Worm (Caenorhabditis elegans) whole organism, young adult: ENCODE data around the gene rsf-1.
A peak's percentile ranks its signal among the peaks of the same experiment; 100 is the strongest.

Experiments used
- B0035.1 ChIP-seq: sonication (generic microtip); optimal IDR thresholded peaks from 2 replicates; lab custom pipeline; 2016; ENCODE audit warnings: missing genetic modification characterization, mild to moderate bottlenecking, missing compliant biosample characterization, missing genotype, missing genetic modification reagents
- B0336.3 ChIP-seq: fragments of 200-800 bp; sonication (Bioruptor generic); IDR thresholded peaks from 2 replicates; pipeline ENCODE4 v1.3.6; 2022; ENCODE audit warnings: missing genetic modification characterization, missing compliant biosample characterization
- F22D6.2 ChIP-seq: sonication (generic microtip); optimal IDR thresholded peaks from 2 replicates; lab custom pipeline; 2016; ENCODE audit warnings: mild to moderate bottlenecking, missing genetic modification characterization, missing compliant biosample characterization
- F49E8.2 ChIP-seq: sonication (generic microtip); optimal IDR thresholded peaks from 3 replicates; lab custom pipeline; 2017; ENCODE audit warnings: missing genetic modification characterization, mild to moderate bottlenecking, missing compliant biosample characterization, antibody characterized with exemption, moderate library complexity; ENCODE audit not compliant: insufficient read depth
- K12H6.12 ChIP-seq: fragments of 200-800 bp; sonication (Bioruptor generic); optimal IDR thresholded peaks from 2 replicates; lab custom pipeline; 2018; ENCODE audit warnings: mild to moderate bottlenecking, missing genetic modification characterization, missing compliant biosample characterization
- T26A5.8 ChIP-seq: sonication (generic microtip); optimal IDR thresholded peaks from 2 replicates; lab custom pipeline; 2016; ENCODE audit warnings: missing genetic modification characterization, missing compliant biosample characterization
- Y53F4B.3 ChIP-seq: fragments of 200-800 bp; sonication (Bioruptor generic); IDR thresholded peaks from 2 replicates; pipeline ENCODE4 v1.3.6; 2022; ENCODE audit warnings: missing genetic modification reagents, missing genetic modification characterization, missing compliant biosample characterization
- Y79H2A.3 ChIP-seq: fragments of 200-800 bp; sonication (Bioruptor generic); conservative IDR thresholded peaks from 2 replicates; pipeline ENCODE4 v1.3.6; 2022; ENCODE audit warnings: missing genetic modification reagents, missing genetic modification characterization, missing compliant biosample characterization
- akir-1 ChIP-seq: fragments of 200-800 bp; sonication (Bioruptor generic); optimal IDR thresholded peaks from 2 replicates; lab custom pipeline; 2018; ENCODE audit warnings: mild to moderate bottlenecking, missing genetic modification characterization, moderate library complexity, missing compliant biosample characterization
- aptf-3 ChIP-seq: fragments of 200-800 bp; sonication (Bioruptor generic); IDR thresholded peaks from 2 replicates; pipeline ENCODE4 v1.3.6; 2022; ENCODE audit warnings: missing genetic modification characterization, missing compliant biosample characterization
- atf-7 ChIP-seq: sonication (generic microtip); optimal IDR thresholded peaks from 2 replicates; lab custom pipeline; 2017; ENCODE audit warnings: mild to moderate bottlenecking, missing genetic modification characterization, missing compliant biosample characterization
- attf-6 ChIP-seq: fragments of 200-800 bp; sonication (Bioruptor generic); IDR thresholded peaks from 2 replicates; pipeline ENCODE4 v1.3.6; 2022; ENCODE audit warnings: missing genetic modification reagents, missing genetic modification characterization, missing compliant biosample characterization
- ccch-3 ChIP-seq: fragments of 200-800 bp; sonication (Bioruptor generic); optimal IDR thresholded peaks from 2 replicates; lab custom pipeline; 2018; ENCODE audit warnings: mild to moderate bottlenecking, missing genetic modification characterization, missing compliant biosample characterization
- dpl-1 ChIP-seq: fragments of 150-350 bp; optimal IDR thresholded peaks from 2 replicates; lab custom pipeline; 2014; ENCODE audit warnings: missing biosample characterization, missing genetic modification reagents, missing genetic modification characterization
- egrh-3 ChIP-seq: fragments of 200-800 bp; sonication (Bioruptor generic); IDR thresholded peaks from 2 replicates; pipeline ENCODE4 v1.3.6; 2022; ENCODE audit warnings: missing genetic modification reagents, missing genetic modification characterization, missing compliant biosample characterization
- him-1 ChIP-seq: sonication (generic microtip); optimal IDR thresholded peaks from 2 replicates; lab custom pipeline; 2016; ENCODE audit warnings: missing genotype, missing genetic modification reagents, missing genetic modification characterization, missing compliant biosample characterization
- hmg-20 ChIP-seq: fragments of 200-800 bp; sonication (Bioruptor generic); IDR thresholded peaks from 2 replicates; pipeline ENCODE4 v1.3.6; 2022; ENCODE audit warnings: missing genetic modification reagents, missing genetic modification characterization, missing compliant biosample characterization
- hrde-1 ChIP-seq: sonication (generic microtip); optimal IDR thresholded peaks from 2 replicates; lab custom pipeline; 2016; ENCODE audit warnings: missing genetic modification characterization, mild to moderate bottlenecking, missing compliant biosample characterization, moderate library complexity, missing genotype, missing genetic modification reagents, borderline replicate concordance
- lin-26 ChIP-seq: fragments of 200-800 bp; sonication (Bioruptor generic); IDR thresholded peaks from 2 replicates; pipeline ENCODE4 v1.3.6; 2022; ENCODE audit warnings: missing genetic modification reagents, missing genetic modification characterization, missing compliant biosample characterization
- lin-35 ChIP-seq, 3 experiments: fragments of 150-350 bp in 2 of 3; sonication (generic microtip) in 1 of 3; optimal IDR thresholded peaks; 2 replicates each; lab custom pipeline; 2014 to 2018; ENCODE audit warnings: missing biosample characterization in 3 of 3, missing genetic modification characterization in 3 of 3, missing genetic modification reagents in 3 of 3
- lin-40 ChIP-seq: sonication (generic microtip); optimal IDR thresholded peaks from 2 replicates; lab custom pipeline; 2016; ENCODE audit warnings: missing genetic modification characterization, mild to moderate bottlenecking, missing compliant biosample characterization, missing genotype, missing genetic modification reagents
- lin-54 ChIP-seq: fragments of 200-800 bp; sonication (Bioruptor generic); optimal IDR thresholded peaks from 2 replicates; lab custom pipeline; 2018; ENCODE audit warnings: mild to moderate bottlenecking, missing genetic modification characterization, missing compliant biosample characterization
- lir-1 ChIP-seq: fragments of 200-800 bp; sonication (Bioruptor generic); conservative IDR thresholded peaks from 2 replicates; pipeline ENCODE4 v1.3.6; 2022; ENCODE audit warnings: missing genetic modification reagents, missing genetic modification characterization, missing compliant biosample characterization
- madf-10 ChIP-seq: sonication (generic microtip); optimal IDR thresholded peaks from 2 replicates; lab custom pipeline; 2016; ENCODE audit warnings: mild to moderate bottlenecking, missing genetic modification characterization, missing compliant biosample characterization
- madf-8 ChIP-seq: fragments of 200-800 bp; sonication (Bioruptor generic); conservative IDR thresholded peaks from 2 replicates; pipeline ENCODE4 v1.3.6; 2022; ENCODE audit warnings: missing genetic modification reagents, missing genetic modification characterization, missing compliant biosample characterization
- mcd-1 ChIP-seq: fragments of 200-800 bp; sonication (Bioruptor generic); IDR thresholded peaks from 2 replicates; pipeline ENCODE4 v1.3.6; 2022; ENCODE audit warnings: missing genetic modification reagents, missing genetic modification characterization, missing compliant biosample characterization
- mel-28 ChIP-seq: sonication (generic microtip); optimal IDR thresholded peaks from 2 replicates; lab custom pipeline; 2016; ENCODE audit warnings: borderline replicate concordance, mild to moderate bottlenecking, missing genetic modification characterization, missing compliant biosample characterization
- mxl-1 ChIP-seq: sonication (generic microtip); optimal IDR thresholded peaks from 2 replicates; lab custom pipeline; 2016; ENCODE audit warnings: missing genetic modification characterization, missing compliant biosample characterization
- nfya-1 ChIP-seq: sonication (generic microtip); optimal IDR thresholded peaks from 2 replicates; lab custom pipeline; 2017; ENCODE audit warnings: antibody characterized with exemption, missing compliant biosample characterization, missing genetic modification characterization, borderline replicate concordance; ENCODE audit not compliant: insufficient read depth
- nfyb-1 ChIP-seq: fragments of 200-800 bp; sonication (Bioruptor generic); IDR thresholded peaks from 2 replicates; pipeline ENCODE4 v1.3.6; 2022; ENCODE audit warnings: missing genetic modification reagents, missing genetic modification characterization, missing compliant biosample characterization
- nhr-120 ChIP-seq: fragments of 200-800 bp; sonication (Bioruptor generic); IDR thresholded peaks from 2 replicates; pipeline ENCODE4 v1.3.6; 2022; ENCODE audit warnings: missing genetic modification characterization, missing compliant biosample characterization
- nhr-90 ChIP-seq: sonication (generic microtip); optimal IDR thresholded peaks from 2 replicates; lab custom pipeline; 2016; ENCODE audit warnings: missing genotype, mild to moderate bottlenecking, missing genetic modification characterization, missing compliant biosample characterization
- pbrm-1 ChIP-seq: fragments of 200-800 bp; sonication (Bioruptor generic); IDR thresholded peaks from 2 replicates; pipeline ENCODE4 v1.3.6; 2022; ENCODE audit warnings: missing genetic modification reagents, missing genetic modification characterization, missing compliant biosample characterization
- snpc-1.1 ChIP-seq: sonication (generic microtip); optimal IDR thresholded peaks from 2 replicates; lab custom pipeline; 2017; ENCODE audit warnings: missing genetic modification characterization, mild to moderate bottlenecking, missing compliant biosample characterization, antibody characterized with exemption, moderate library complexity, missing genotype, missing genetic modification reagents; ENCODE audit not compliant: insufficient read depth
- snpc-4 ChIP-seq, 5 experiments: fragments of 150-350 bp in 1 of 5; sonication (generic microtip) in 4 of 5; optimal IDR thresholded peaks; 2 replicates each; lab custom pipeline; 2014 to 2018; ENCODE audit warnings: missing genetic modification characterization in 5 of 5, missing biosample characterization in 3 of 5, antibody characterized with exemption in 2 of 5, mild to moderate bottlenecking in 2 of 5, missing compliant biosample characterization in 2 of 5, missing genotype in 2 of 5, moderate library complexity in 2 of 5, missing genetic modification reagents in 1 of 5
- sptf-2 ChIP-seq: fragments of 200-800 bp; sonication (Bioruptor generic); optimal IDR thresholded peaks from 2 replicates; lab custom pipeline; 2018; ENCODE audit warnings: mild to moderate bottlenecking, missing genetic modification characterization, missing compliant biosample characterization
- tbx-9 ChIP-seq: sonication (generic microtip); optimal IDR thresholded peaks from 2 replicates; lab custom pipeline; 2016; ENCODE audit warnings: borderline replicate concordance, missing genetic modification characterization, inconsistent platforms, missing compliant biosample characterization
- zfh-2 ChIP-seq: fragments of 200-800 bp; sonication (Bioruptor generic); conservative IDR thresholded peaks from 2 replicates; pipeline ENCODE4 v1.3.6; 2022; ENCODE audit warnings: missing genetic modification reagents, missing genetic modification characterization, missing compliant biosample characterization
- ztf-28 ChIP-seq: fragments of 200-800 bp; sonication (Bioruptor generic); IDR thresholded peaks from 2 replicates; pipeline ENCODE4 v1.3.6; 2022; ENCODE audit warnings: missing genetic modification reagents, missing genetic modification characterization, missing compliant biosample characterization

Gene rsf-1

ce11 chrII:11259766-11260165, 46.4 kb upstream of the rsf-1 start (continued):
- TF ChIP-seq snpc-1.1: peak; percentile 21
- TF ChIP-seq dpl-1 (GFP tag; lab: Kevin White, UChicago): no peak
- no peak for TF ChIP-seq mxl-1
- 0 out of 2 replicates have a peak, but pooled peaks have one; percentile 42 for TF ChIP-seq pbrm-1 (GFP tag; lab: Robert Waterston, UW)
- TF ChIP-seq B0336.3 (GFP tag; lab: Robert Waterston, UW): peak; percentile 83
- peak; percentile 71; the same call in 1 of the 2 replicates for TF ChIP-seq lin-26 (GFP tag; lab: Robert Waterston, UW)
- no peak for TF ChIP-seq nfya-1
- no peak for TF ChIP-seq zfh-2 (GFP tag; lab: Robert Waterston, UW)
- no peak for TF ChIP-seq ztf-28
- no peak for TF ChIP-seq mel-28 (tag; lab: Kevin White, UChicago)
- no peak for TF ChIP-seq attf-6
- TF ChIP-seq lir-1 (GFP tag; lab: Robert Waterston, UW): no peak
- TF ChIP-seq F22D6.2 (tag; lab: Kevin White, UChicago): no peak
- TF ChIP-seq madf-10: no peak
- 0 out of 2 replicates have a peak, but pooled peaks have one; percentile 30 for TF ChIP-seq mcd-1 (GFP tag; lab: Robert Waterston, UW)
- no peak for TF ChIP-seq hmg-20
- TF ChIP-seq T26A5.8: no peak
- TF ChIP-seq lin-40 (tag; lab: Kevin White, UChicago): no peak
- no peak for TF ChIP-seq him-1 (tag; lab: Kevin White, UChicago)
- TF ChIP-seq K12H6.12 (tag; lab: Kevin White, UChicago): no peak
- peak; percentile 62; the same call in 1 of the 2 replicates for TF ChIP-seq Y79H2A.3 (GFP tag; lab: Robert Waterston, UW)
- TF ChIP-seq lin-35 (GFP tag; optimal IDR thresholded peaks at IDR 0.05; lab: Kevin White, UChicago): no peak
- no peak for TF ChIP-seq nhr-120 (GFP tag; lab: Robert Waterston, UW)
- TF ChIP-seq snpc-4 (GFP tag; optimal IDR thresholded peaks at IDR 0.05; lab: Kevin White, UChicago): no peak
- no peak for TF ChIP-seq snpc-4 (tag; optimal IDR thresholded peaks at IDR 0.05; lab: Kevin White, UChicago)
- peak; percentile 36 for TF ChIP-seq lin-54 (GFP tag; lab: Kevin White, UChicago)
- TF ChIP-seq akir-1 (GFP tag; lab: Kevin White, UChicago): no peak
- TF ChIP-seq egrh-3 (GFP tag; lab: Robert Waterston, UW): no peak
- no peak for TF ChIP-seq aptf-3 (GFP tag; lab: Robert Waterston, UW)
- TF ChIP-seq B0035.1 (tag; lab: Kevin White, UChicago): no peak
- TF ChIP-seq nfyb-1 (GFP tag; lab: Robert Waterston, UW): peak; percentile 59; the same call in 1 of the 2 replicates
- TF ChIP-seq tbx-9: no peak
- no peak for TF ChIP-seq atf-7 (tag; lab: Kevin White, UChicago)
- no peak for TF ChIP-seq ccch-3
- no peak for TF ChIP-seq sptf-2 (GFP tag; lab: Kevin White, UChicago)
- TF ChIP-seq madf-8 (GFP tag; lab: Robert Waterston, UW): 0 out of 2 replicates have a peak, but pooled peaks have one; percentile 13
- no peak for TF ChIP-seq nhr-90
- peak; percentile 83 for TF ChIP-seq hrde-1 (tag; lab: Kevin White, UChicago)
- no peak for TF ChIP-seq Y53F4B.3 (GFP tag; lab: Robert Waterston, UW)
- peak; percentile 54 for TF ChIP-seq F49E8.2
